Fruit fly (Drosophila melanogaster) whole organism, embryonic: ENCODE measurements around the gene Fpgs1.
A peak's percentile ranks its signal among the peaks of the same experiment; 100 is the strongest.

Experiments
- Adf1 ChIP-seq: fragments of 200-800 bp; sonication (Bioruptor generic); IDR thresholded peaks from 2 replicates; pipeline ENCODE4 v1.3.6; 2022; ENCODE audit warnings: missing biosample characterization, missing genetic modification characterization
- Asciz ChIP-seq: fragments of 200-800 bp; sonication (Bioruptor generic); optimal IDR thresholded peaks from 2 replicates; lab custom pipeline; 2017; ENCODE audit warnings: missing biosample characterization, mild to moderate bottlenecking, missing genetic modification characterization, missing genetic modification reagents
- BEAF-32 ChIP-seq: fragments of 200-800 bp; sonication (Bioruptor generic); optimal IDR thresholded peaks from 3 replicates; lab custom pipeline; 2017; ENCODE audit warnings: missing biosample characterization, missing genetic modification characterization, mild to moderate bottlenecking, moderate library complexity, missing genetic modification reagents
- CG10267 ChIP-seq: fragments of 200-800 bp; sonication (Bioruptor generic); optimal IDR thresholded peaks from 2 replicates; lab custom pipeline; 2018; ENCODE audit warnings: missing biosample characterization, mild to moderate bottlenecking, missing genetic modification characterization, moderate library complexity
- CG10959 ChIP-seq: fragments of 200-800 bp; sonication (Bioruptor generic); IDR thresholded peaks from 2 replicates; pipeline ENCODE4 v1.3.6; 2022; ENCODE audit warnings: missing biosample characterization, missing genetic modification characterization
- CG10979 ChIP-seq: fragments of 200-800 bp; sonication (Bioruptor generic); optimal IDR thresholded peaks from 2 replicates; lab custom pipeline; 2018; ENCODE audit warnings: missing biosample characterization, mild to moderate bottlenecking, missing genetic modification characterization, moderate library complexity
- CG11085 ChIP-seq: fragments of 200-800 bp; sonication (Bioruptor generic); IDR thresholded peaks from 2 replicates; pipeline ENCODE4 v1.3.6; 2022; ENCODE audit warnings: missing biosample characterization, missing genetic modification characterization
- CG11247 ChIP-seq: fragments of 200-800 bp; sonication (Bioruptor generic); IDR thresholded peaks from 2 replicates; pipeline ENCODE4 v1.3.6; 2022; ENCODE audit warnings: missing biosample characterization, missing genetic modification characterization
- CG11695 ChIP-seq: fragments of 200-800 bp; sonication (Bioruptor generic); IDR thresholded peaks from 3 replicates; pipeline ENCODE4 v1.3.6; 2022; ENCODE audit warnings: missing biosample characterization, missing genetic modification characterization
- CG12104 ChIP-seq: fragments of 200-800 bp; sonication (Bioruptor generic); optimal IDR thresholded peaks from 3 replicates; lab custom pipeline; 2016; ENCODE audit warnings: missing biosample characterization, missing genetic modification characterization
- CG12391 ChIP-seq: fragments of 200-800 bp; sonication (Bioruptor generic); optimal IDR thresholded peaks from 3 replicates; lab custom pipeline; 2018; ENCODE audit warnings: missing biosample characterization, mild to moderate bottlenecking, missing genetic modification characterization, moderate library complexity
- CG12942 ChIP-seq: fragments of 200-800 bp; sonication (Bioruptor generic); optimal IDR thresholded peaks from 3 replicates; lab custom pipeline; 2016; ENCODE audit warnings: missing biosample characterization, missing genetic modification characterization
- CG15696 ChIP-seq: fragments of 200-800 bp; sonication (Bioruptor generic); optimal IDR thresholded peaks from 2 replicates; lab custom pipeline; 2019; ENCODE audit warnings: missing biosample characterization, mild to moderate bottlenecking, missing genetic modification characterization, moderate library complexity
- CG1602 ChIP-seq: fragments of 200-800 bp; sonication (Bioruptor generic); optimal IDR thresholded peaks from 3 replicates; lab custom pipeline; 2016; ENCODE audit warnings: missing biosample characterization, missing genetic modification characterization
- CG16815 ChIP-seq: fragments of 200-800 bp; sonication (Bioruptor generic); optimal IDR thresholded peaks from 3 replicates; lab custom pipeline; 2017; ENCODE audit warnings: missing biosample characterization, mild to moderate bottlenecking, missing genetic modification characterization
- CG17328 ChIP-seq: fragments of 200-800 bp; sonication (Bioruptor generic); IDR thresholded peaks from 2 replicates; pipeline ENCODE4 v1.3.6; 2022; ENCODE audit warnings: missing biosample characterization, missing genetic modification characterization
- CG18619 ChIP-seq: fragments of 200-800 bp; sonication (Bioruptor generic); optimal IDR thresholded peaks from 3 replicates; lab custom pipeline; 2017; ENCODE audit warnings: missing biosample characterization, mild to moderate bottlenecking, missing genetic modification characterization
- CG2120 ChIP-seq: fragments of 200-800 bp; sonication (Bioruptor generic); optimal IDR thresholded peaks from 3 replicates; lab custom pipeline; 2016; ENCODE audit warnings: missing biosample characterization, missing genetic modification characterization
- CG2129 ChIP-seq: fragments of 200-800 bp; sonication (Bioruptor generic); IDR thresholded peaks from 2 replicates; pipeline ENCODE4 v1.3.6; 2022; ENCODE audit warnings: missing biosample characterization, missing genetic modification characterization; ENCODE audit not compliant: partially characterized antibody
- CG3995 ChIP-seq: fragments of 200-800 bp; sonication (Bioruptor generic); optimal IDR thresholded peaks from 3 replicates; lab custom pipeline; 2016; ENCODE audit warnings: missing biosample characterization, missing genetic modification characterization
- CG4820 ChIP-seq: fragments of 200-800 bp; sonication (Bioruptor generic); optimal IDR thresholded peaks from 3 replicates; lab custom pipeline; 2016; ENCODE audit warnings: missing biosample characterization, missing genetic modification characterization
- CG5953 ChIP-seq: fragments of 200-800 bp; sonication (Bioruptor generic); IDR thresholded peaks from 2 replicates; pipeline ENCODE4 v1.3.6; 2022; ENCODE audit warnings: missing biosample characterization, missing genetic modification characterization
- CG6791 ChIP-seq: fragments of 200-800 bp; sonication (Bioruptor generic); IDR thresholded peaks from 3 replicates; pipeline ENCODE4 v1.3.6; 2022; ENCODE audit warnings: missing biosample characterization, missing genetic modification characterization; ENCODE audit not compliant: partially characterized antibody
- CkIIα-i1 ChIP-seq: fragments of 200-800 bp; sonication (Bioruptor generic); IDR thresholded peaks from 2 replicates; pipeline ENCODE4 v1.3.6; 2022; ENCODE audit warnings: missing biosample characterization, missing genetic modification characterization
- Doc3 ChIP-seq: fragments of 200-800 bp; sonication (Bioruptor generic); IDR thresholded peaks from 3 replicates; pipeline ENCODE4 v1.3.6; 2022; ENCODE audit warnings: missing biosample characterization, missing genetic modification characterization; ENCODE audit not compliant: partially characterized antibody
- Fer2 ChIP-seq: fragments of 200-800 bp; sonication (Bioruptor generic); optimal IDR thresholded peaks from 2 replicates; lab custom pipeline; 2018; ENCODE audit warnings: missing biosample characterization, mild to moderate bottlenecking, missing genetic modification characterization, moderate library complexity
- Hr3 ChIP-seq: fragments of 200-800 bp; sonication (Bioruptor generic); optimal IDR thresholded peaks from 3 replicates; lab custom pipeline; 2016; ENCODE audit warnings: missing biosample characterization, missing genetic modification characterization
- Kr ChIP-seq: fragments of 200-800 bp; sonication (Bioruptor generic); optimal IDR thresholded peaks from 2 replicates; lab custom pipeline; 2017; ENCODE audit warnings: missing biosample characterization, mild to moderate bottlenecking, missing genetic modification characterization
- MESR4 ChIP-seq: fragments of 200-800 bp; sonication (Bioruptor generic); optimal IDR thresholded peaks from 2 replicates; lab custom pipeline; 2018; ENCODE audit warnings: missing biosample characterization, mild to moderate bottlenecking, missing genetic modification characterization, moderate library complexity
- NfI ChIP-seq: fragments of 200-800 bp; sonication (Bioruptor generic); optimal IDR thresholded peaks from 3 replicates; lab custom pipeline; 2018; ENCODE audit warnings: missing biosample characterization, mild to moderate bottlenecking, missing genetic modification characterization, moderate library complexity
- Scr ChIP-seq: fragments of 200-800 bp; sonication (Bioruptor generic); IDR thresholded peaks from 2 replicates; pipeline ENCODE4 v1.3.6; 2022; ENCODE audit warnings: missing biosample characterization, missing genetic modification characterization; ENCODE audit not compliant: partially characterized antibody
- bcd ChIP-seq: fragments of 200-800 bp; sonication (Bioruptor generic); optimal IDR thresholded peaks from 2 replicates; lab custom pipeline; 2017; ENCODE audit warnings: missing biosample characterization, mild to moderate bottlenecking, missing genetic modification characterization
- bsh ChIP-seq, 2 experiments: fragments of 200-800 bp; sonication (Bioruptor generic); optimal IDR thresholded peaks; 2 replicates each; lab custom pipeline; 2017 to 2018; ENCODE audit warnings: mild to moderate bottlenecking in 2 of 2, missing biosample characterization in 2 of 2, missing genetic modification characterization in 2 of 2, moderate library complexity in 1 of 2
- chif ChIP-seq, 2 experiments: fragments of 200-800 bp; sonication (Bioruptor generic); optimal IDR thresholded peaks; 3 replicates each; lab custom pipeline; 2016; ENCODE audit warnings: missing biosample characterization in 2 of 2, missing genetic modification characterization in 2 of 2
- da ChIP-seq: fragments of 200-800 bp; sonication (Bioruptor generic); optimal IDR thresholded peaks from 2 replicates; lab custom pipeline; 2016; ENCODE audit warnings: missing biosample characterization, missing genetic modification characterization
- dmrt11E ChIP-seq: fragments of 200-800 bp; sonication (Bioruptor generic); optimal IDR thresholded peaks from 3 replicates; lab custom pipeline; 2018; ENCODE audit warnings: missing biosample characterization, mild to moderate bottlenecking, missing genetic modification characterization, moderate library complexity
- gt ChIP-seq: fragments of 200-800 bp; sonication (Bioruptor generic); IDR thresholded peaks from 2 replicates; pipeline ENCODE4 v1.3.6; 2022; ENCODE audit warnings: missing biosample characterization, missing genetic modification characterization
- maf-S ChIP-seq: fragments of 200-800 bp; sonication (Bioruptor generic); optimal IDR thresholded peaks from 2 replicates; lab custom pipeline; 2016; ENCODE audit warnings: missing biosample characterization, missing genetic modification characterization
- nerfin-1 ChIP-seq: fragments of 200-800 bp; sonication (Bioruptor generic); optimal IDR thresholded peaks from 3 replicates; lab custom pipeline; 2019; ENCODE audit warnings: missing biosample characterization, mild to moderate bottlenecking, missing genetic modification characterization, moderate library complexity
- pnt ChIP-seq: fragments of 200-800 bp; sonication (Bioruptor generic); optimal IDR thresholded peaks from 3 replicates; lab custom pipeline; 2016; ENCODE audit warnings: missing biosample characterization, missing genetic modification characterization
- psq ChIP-seq: fragments of 200-800 bp; sonication (Bioruptor generic); optimal IDR thresholded peaks from 2 replicates; lab custom pipeline; 2017; ENCODE audit warnings: missing biosample characterization, missing genetic modification characterization
- scrt ChIP-seq: fragments of 200-800 bp; sonication (Bioruptor generic); optimal IDR thresholded peaks from 2 replicates; lab custom pipeline; 2018; ENCODE audit warnings: missing biosample characterization, mild to moderate bottlenecking, missing genetic modification characterization, moderate library complexity
- sens-2 ChIP-seq: fragments of 200-800 bp; sonication (Bioruptor generic); IDR thresholded peaks from 2 replicates; pipeline ENCODE4 v1.3.6; 2022; ENCODE audit warnings: missing biosample characterization, missing genetic modification characterization
- shn ChIP-seq: fragments of 200-800 bp; sonication (Bioruptor generic); optimal IDR thresholded peaks from 3 replicates; lab custom pipeline; 2016; ENCODE audit warnings: missing biosample characterization, missing genetic modification characterization
- slbo ChIP-seq: fragments of 200-800 bp; sonication (Bioruptor generic); IDR thresholded peaks from 2 replicates; pipeline ENCODE4 v1.3.6; 2022; ENCODE audit warnings: missing biosample characterization, missing genetic modification characterization
- slou ChIP-seq: fragments of 200-800 bp; sonication (Bioruptor generic); optimal IDR thresholded peaks from 3 replicates; lab custom pipeline; 2016; ENCODE audit warnings: missing biosample characterization, missing genetic modification characterization
- ssp ChIP-seq: fragments of 200-800 bp; sonication (Bioruptor generic); IDR thresholded peaks from 2 replicates; pipeline ENCODE4 v1.3.6; 2022; ENCODE audit warnings: missing biosample characterization, missing genetic modification characterization
- wor ChIP-seq: fragments of 200-800 bp; sonication (Bioruptor generic); IDR thresholded peaks from 2 replicates; pipeline ENCODE4 v1.3.6; 2022; ENCODE audit warnings: missing biosample characterization, missing genetic modification characterization

Fpgs1 gene

dm6 chrX:12595610-12596336 lies 15.9 kb upstream of the Fpgs1 start, which contains the start of the genes CG1824 and Sec16 (continued):
- TF ChIP-seq CG12391 (tag; lab: Kevin White, UChicago), result peak; percentile 72
- no peak for TF ChIP-seq gt (GFP tag; lab: Robert Waterston, UW)
- TF ChIP-seq CG16815 (GFP tag; lab: Kevin White, UChicago), result peak; percentile 34
- peak; percentile 26; the same call in 1 of the 2 replicates for TF ChIP-seq CG2129 (GFP tag; lab: Robert Waterston, UW)
- TF ChIP-seq shn, result no peak
- TF ChIP-seq CG1602, result peak; percentile 58
- TF ChIP-seq CG3995 (GFP tag; lab: Kevin White, UChicago), result peak; percentile 93
- no peak for TF ChIP-seq da
- TF ChIP-seq MESR4 (GFP tag; lab: Kevin White, UChicago), result peak; percentile 59
- TF ChIP-seq BEAF-32, result peak; percentile 77
- no peak; the same call in 2 of the 3 replicates for TF ChIP-seq Doc3 (GFP tag; lab: Robert Waterston, UW)
- TF ChIP-seq CG17328 (GFP tag; lab: Robert Waterston, UW), result no peak
- TF ChIP-seq Hr3 (GFP tag; lab: Kevin White, UChicago), result peak; percentile 38
- TF ChIP-seq CG10267 (tag; lab: Kevin White, UChicago), result peak; percentile 52
- TF ChIP-seq CG6791 (GFP tag; lab: Robert Waterston, UW), result no peak; the same call in 2 of the 3 replicates
- TF ChIP-seq Asciz (GFP tag; lab: Kevin White, UChicago), result no peak
- no peak for TF ChIP-seq CG5953
- no peak for TF ChIP-seq CG10959
- TF ChIP-seq Adf1 (GFP tag; lab: Robert Waterston, UW), result no peak
- TF ChIP-seq Fer2 (tag; lab: Kevin White, UChicago), result peak; percentile 19
- 0 out of 2 replicates have a peak, but pooled peaks have one; percentile 6 for TF ChIP-seq CG11247 (GFP tag; lab: Robert Waterston, UW)
- TF ChIP-seq CG12942 (GFP tag; lab: Kevin White, UChicago), result peak; percentile 34
- TF ChIP-seq maf-S, result peak; percentile 2
- peak; percentile 2 for TF ChIP-seq slou (GFP tag; lab: Kevin White, UChicago)
- no peak for TF ChIP-seq CG4820 (GFP tag; lab: Kevin White, UChicago)
- peak; percentile 20 for TF ChIP-seq nerfin-1 (tag; lab: Kevin White, UChicago)
- no peak for TF ChIP-seq psq
- TF ChIP-seq NfI (GFP tag; lab: Kevin White, UChicago), result peak; percentile 17
- no peak for TF ChIP-seq scrt (GFP tag; lab: Kevin White, UChicago)
- TF ChIP-seq dmrt11E (tag; lab: Kevin White, UChicago), result peak; percentile 29
- TF ChIP-seq Scr (GFP tag; lab: Robert Waterston, UW), result peak; percentile 66
- no peak for TF ChIP-seq sens-2 (GFP tag; lab: Robert Waterston, UW)
- peak; percentile 42 for TF ChIP-seq CG18619 (GFP tag; lab: Kevin White, UChicago)
- TF ChIP-seq slbo (GFP tag; lab: Robert Waterston, UW), result peak; percentile 59
- TF ChIP-seq bsh (GFP tag; optimal IDR thresholded peaks at IDR 0.05; lab: Kevin White, UChicago), result peak in 1 of 2 experiments; percentile 27
- TF ChIP-seq CkIIα-i1 (GFP tag; lab: Robert Waterston, UW), result no peak
- peak; percentile 29 for TF ChIP-seq CG10979
- peak; percentile 34 for TF ChIP-seq bcd (GFP tag; lab: Kevin White, UChicago)
- TF ChIP-seq CG15696 (tag; lab: Kevin White, UChicago), result peak; percentile 54
- TF ChIP-seq Kr (GFP tag; lab: Kevin White, UChicago), result no peak
- no peak for TF ChIP-seq wor
- TF ChIP-seq CG12104 (GFP tag; lab: Kevin White, UChicago), result peak; percentile 45
- TF ChIP-seq chif (GFP tag; optimal IDR thresholded peaks at IDR 0.05; lab: Kevin White, UChicago), result no peak
- 0 out of 2 replicates have a peak, but pooled peaks have one; percentile 21 for TF ChIP-seq CG11085
- TF ChIP-seq CG11695 (GFP tag; lab: Robert Waterston, UW), result 0 out of 3 replicates have a peak, but pooled peaks have one; percentile 22
- peak; percentile 57 for TF ChIP-seq CG2120 (GFP tag; lab: Kevin White, UChicago)
- no peak for TF ChIP-seq pnt (GFP tag; lab: Kevin White, UChicago)
- peak; percentile 22; the same call in 1 of the 2 replicates for TF ChIP-seq ssp (GFP tag; lab: Robert Waterston, UW)
